Worm (Caenorhabditis elegans) whole organism, L3 larva: Measurements from ENCODE around the gene F56A11.5.

Experiments used
- ZK546.5 ChIP-seq: sonication (generic microtip); optimal IDR thresholded peaks from 2 replicates; lab custom pipeline; 2017; ENCODE audit warnings: missing biosample characterization, missing genetic modification characterization
- aly-2 ChIP-seq: fragments of 150-350 bp; optimal IDR thresholded peaks from 2 replicates; lab custom pipeline; 2014; ENCODE audit warnings: missing biosample characterization, missing genetic modification characterization
- ceh-28 ChIP-seq: fragments of 150-350 bp; optimal IDR thresholded peaks from 2 replicates; lab custom pipeline; 2014; ENCODE audit warnings: missing biosample characterization, missing genetic modification reagents, missing genetic modification characterization
- ceh-82 ChIP-seq: fragments of 150-350 bp; optimal IDR thresholded peaks from 2 replicates; lab custom pipeline; 2014; ENCODE audit warnings: missing biosample characterization, missing genetic modification characterization
- daf-12 ChIP-seq: fragments of 150-350 bp; optimal IDR thresholded peaks from 2 replicates; lab custom pipeline; 2014; ENCODE audit warnings: missing biosample characterization, missing genetic modification reagents, missing genetic modification characterization
- egl-5 ChIP-seq: fragments of 150-350 bp; optimal IDR thresholded peaks from 2 replicates; lab custom pipeline; 2017; ENCODE audit warnings: missing biosample characterization, missing genetic modification reagents, missing genetic modification characterization, inconsistent platforms
- elt-1 ChIP-seq: fragments of 150-350 bp; optimal IDR thresholded peaks from 2 replicates; lab custom pipeline; 2014; ENCODE audit warnings: missing biosample characterization, missing genetic modification characterization
- elt-2 ChIP-seq: sonication (generic microtip); optimal IDR thresholded peaks from 2 replicates; lab custom pipeline; 2016; ENCODE audit warnings: missing genetic modification reagents, mild to moderate bottlenecking, missing genetic modification characterization, missing compliant biosample characterization
- eor-1 ChIP-seq, 2 experiments: fragments of 150-350 bp; optimal IDR thresholded peaks; 2 replicates each; lab custom pipeline; 2014 to 2018; ENCODE audit warnings: missing biosample characterization in 2 of 2, missing genetic modification characterization in 2 of 2
- fkh-10 ChIP-seq: sonication (generic microtip); optimal IDR thresholded peaks from 2 replicates; lab custom pipeline; 2017; ENCODE audit warnings: missing biosample characterization, missing genetic modification reagents, missing genetic modification characterization
- fkh-2 ChIP-seq: fragments of 150-350 bp; optimal IDR thresholded peaks from 2 replicates; lab custom pipeline; 2014; ENCODE audit warnings: missing biosample characterization, missing genetic modification reagents, missing genetic modification characterization
- fos-1 ChIP-seq: fragments of 150-350 bp; optimal IDR thresholded peaks from 2 replicates; lab custom pipeline; 2014; ENCODE audit warnings: missing biosample characterization, missing genetic modification characterization
- jun-1 ChIP-seq: fragments of 150-350 bp; optimal IDR thresholded peaks from 2 replicates; lab custom pipeline; 2014; ENCODE audit warnings: missing biosample characterization, missing genetic modification reagents, missing genetic modification characterization
- lin-15B ChIP-seq: fragments of 150-350 bp; optimal IDR thresholded peaks from 2 replicates; lab custom pipeline; 2014; ENCODE audit warnings: missing biosample characterization, missing genetic modification characterization
- lin-39 ChIP-seq: fragments of 150-350 bp; optimal IDR thresholded peaks from 2 replicates; lab custom pipeline; 2018; ENCODE audit warnings: missing biosample characterization, missing genetic modification reagents, missing genetic modification characterization
- mdl-1 ChIP-seq: fragments of 150-350 bp; optimal IDR thresholded peaks from 2 replicates; lab custom pipeline; 2014; ENCODE audit warnings: missing biosample characterization, missing genetic modification characterization
- mml-1 ChIP-seq: fragments of 150-350 bp; sonication (generic microtip); optimal IDR thresholded peaks from 3 replicates; lab custom pipeline; 2014; ENCODE audit warnings: missing biosample characterization, missing genetic modification characterization
- nfya-1 ChIP-seq: sonication (generic microtip); optimal IDR thresholded peaks from 2 replicates; lab custom pipeline; 2017; ENCODE audit warnings: missing genetic modification characterization, mild to moderate bottlenecking, missing compliant biosample characterization, antibody characterized with exemption, moderate library complexity; ENCODE audit not compliant: insufficient read depth
- nhr-11 ChIP-seq: fragments of 150-350 bp; optimal IDR thresholded peaks from 2 replicates; lab custom pipeline; 2014; ENCODE audit warnings: missing biosample characterization, missing genetic modification characterization
- nhr-12 ChIP-seq: fragments of 150-350 bp; optimal IDR thresholded peaks from 2 replicates; lab custom pipeline; 2014; ENCODE audit warnings: missing biosample characterization, missing genetic modification characterization
- nhr-25 ChIP-seq: sonication (generic microtip); optimal IDR thresholded peaks from 2 replicates; lab custom pipeline; 2017; ENCODE audit warnings: missing biosample characterization, missing genetic modification characterization
- nhr-28 ChIP-seq: fragments of 150-350 bp; optimal IDR thresholded peaks from 2 replicates; lab custom pipeline; 2014; ENCODE audit warnings: missing biosample characterization, missing genetic modification characterization
- nhr-67 ChIP-seq: fragments of 150-350 bp; optimal IDR thresholded peaks from 2 replicates; lab custom pipeline; 2014; ENCODE audit warnings: missing biosample characterization, missing genetic modification characterization
- sea-2 ChIP-seq: fragments of 150-350 bp; sonication (generic microtip); optimal IDR thresholded peaks from 4 replicates; lab custom pipeline; 2014; ENCODE audit warnings: missing biosample characterization, missing genetic modification reagents, missing genetic modification characterization
- snpc-4 ChIP-seq: fragments of 150-350 bp; optimal IDR thresholded peaks from 2 replicates; lab custom pipeline; 2014; ENCODE audit warnings: missing biosample characterization, missing genetic modification characterization
- unc-39 ChIP-seq: sonication (generic microtip); optimal IDR thresholded peaks from 4 replicates; lab custom pipeline; 2017; ENCODE audit warnings: missing biosample characterization, missing genetic modification characterization
- unc-62 ChIP-seq: fragments of 150-350 bp; sonication (generic microtip); optimal IDR thresholded peaks from 4 replicates; lab custom pipeline; 2014; ENCODE audit warnings: missing biosample characterization, missing genetic modification reagents, missing genetic modification characterization
- ztf-4 ChIP-seq: fragments of 150-350 bp; optimal IDR thresholded peaks from 2 replicates; lab custom pipeline; 2014; ENCODE audit warnings: missing biosample characterization, missing genetic modification characterization

Gene F56A11.5

ce11 chrIV:607628-608027 lies 37.0 kb upstream of the F56A11.5 start:
- TF ChIP-seq nfya-1 (tag; lab: Kevin White, UChicago) (peak; percentile 2), mdl-1 (tag; lab: Kevin White, UChicago) (no peak), fkh-10 (GFP tag; lab: Kevin White, UChicago) (no peak), ztf-4 (tag; lab: Kevin White, UChicago) (no peak), egl-5 (tag; lab: Kevin White, UChicago) (no peak), nhr-11 (tag; lab: Kevin White, UChicago) (no peak), nhr-12 (tag; lab: Kevin White, UChicago) (no peak), nhr-67 (tag; lab: Kevin White, UChicago) (no peak)

- TF ChIP-seq nhr-11 (tag; lab: Kevin White, UChicago) = no peak
- TF ChIP-seq fkh-10 (GFP tag; lab: Kevin White, UChicago) = no peak
- TF ChIP-seq, all 47 proteins: peak for 0
Observed at ce11 chrIV:606055-606454, 35.4 kb upstream of the F56A11.5 start, which contains the start of gene inx-18. Gene inx-18 (plus strand): TSS chrIV:606355.

- TF ChIP-seq unc-39 (tag; lab: Kevin White, UChicago) = no peak
- TF ChIP-seq egl-5 (tag; lab: Kevin White, UChicago) = no peak
- no peak for TF ChIP-seq fos-1 (tag; lab: Kevin White, UChicago)
- TF ChIP-seq ceh-28 (tag; lab: Kevin White, UChicago) = no peak
Observed at ce11 chrIV:605431-605830, 34.8 kb upstream of the F56A11.5 start.

- TF ChIP-seq jun-1 (tag; lab: Kevin White, UChicago) (no peak), fkh-10 (GFP tag; lab: Kevin White, UChicago) (no peak), eor-1 (tag; optimal IDR thresholded peaks at IDR 0.05; lab: Kevin White, UChicago) (no peak), daf-12 (tag; lab: Kevin White, UChicago) (no peak), nhr-28 (no peak)
Observed at ce11 chrIV:604817-605216, 34.2 kb upstream of the F56A11.5 start.

ce11 chrIV:604144-604543 lies 33.5 kb upstream of the F56A11.5 start, which contains the start of gene col-102:
Gene col-102 (plus strand): TSS chrIV:604444.
- no peak for TF ChIP-seq fkh-2 (tag; lab: Kevin White, UChicago)
- no peak for TF ChIP-seq unc-62
- TF ChIP-seq mml-1 = no peak

- TF ChIP-seq ZK546.5 (tag; lab: Kevin White, UChicago) = no peak
- no peak for TF ChIP-seq ceh-82 (tag; lab: Kevin White, UChicago)
- no peak for TF ChIP-seq lin-39 (tag; lab: Kevin White, UChicago)
- no peak for TF ChIP-seq nhr-25
- no peak for TF ChIP-seq nhr-28
- TF ChIP-seq unc-39 (tag; lab: Kevin White, UChicago) = no peak
- no peak for TF ChIP-seq nhr-12 (tag; lab: Kevin White, UChicago)
- TF ChIP-seq elt-2 (tag; lab: Kevin White, UChicago) = no peak
- TF ChIP-seq egl-5 (tag; lab: Kevin White, UChicago) = no peak
- TF ChIP-seq sea-2 (GFP tag; lab: Kevin White, UChicago) = no peak
- TF ChIP-seq ztf-4 (tag; lab: Kevin White, UChicago) = no peak
- no peak for TF ChIP-seq fkh-2 (tag; lab: Kevin White, UChicago)
- TF ChIP-seq mdl-1 (tag; lab: Kevin White, UChicago) = no peak
Observed at ce11 chrIV:603543-603942, 32.9 kb upstream of the F56A11.5 start, which contains the start of gene prmt-4. Gene prmt-4 (minus strand): TSS chrIV:603643.

ce11 chrIV:601595-601994 lies 30.9 kb upstream of the F56A11.5 start, which contains the start of gene srt-59:
Gene srt-59 (minus strand): TSS chrIV:601695.
- TF ChIP-seq fkh-2 (tag; lab: Kevin White, UChicago) (no peak), unc-39 (tag; lab: Kevin White, UChicago) (no peak), aly-2 (tag; lab: Kevin White, UChicago) (no peak), lin-15B (tag; lab: Kevin White, UChicago) (no peak), elt-1 (tag; lab: Kevin White, UChicago) (no peak), snpc-4 (tag; lab: Kevin White, UChicago) (no peak), lin-39 (tag; lab: Kevin White, UChicago) (no peak), nhr-11 (tag; lab: Kevin White, UChicago) (no peak)
- TF ChIP-seq, all 47 proteins: peak for 0
